Fruit fly (Drosophila melanogaster): ENCODE measurements around the gene Orct.
A peak's percentile ranks its signal among the peaks of the same experiment; 100 is the strongest.

Orct gene

DNA sequence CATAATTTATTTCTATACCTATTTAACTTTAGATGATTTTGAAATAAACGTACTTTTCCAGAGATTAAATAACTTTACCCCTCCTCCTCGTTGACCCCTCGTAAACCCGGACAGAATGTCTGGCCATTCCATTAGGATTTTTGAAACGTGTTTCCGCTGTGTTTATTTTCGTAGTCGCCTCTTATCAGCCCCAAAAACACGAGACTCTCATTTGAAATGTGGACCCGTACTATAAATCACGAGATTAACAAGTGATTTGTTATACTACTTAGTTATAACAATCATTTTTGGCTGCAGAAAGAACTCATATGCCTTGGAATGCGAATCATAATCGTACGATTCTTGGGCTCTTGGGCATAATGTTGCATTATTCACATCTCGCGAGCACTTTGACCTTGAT is 597 bp upstream of the Orct start:
- no peak for TF ChIP-seq esn (GFP tag; optimal IDR thresholded peaks at IDR 0.05)
- TF ChIP-seq Sox15 (GFP tag; optimal IDR thresholded peaks at IDR 0.05): no peak
- TF ChIP-seq svp (GFP tag): no peak
- TF ChIP-seq CG31627 (GFP tag; optimal IDR thresholded peaks at IDR 0.05): no peak
- TF ChIP-seq fd59A (GFP tag; optimal IDR thresholded peaks at IDR 0.05): no peak
- TF ChIP-seq CG8632 (GFP tag; optimal IDR thresholded peaks at IDR 0.05): no peak
- TF ChIP-seq spab (GFP tag; optimal IDR thresholded peaks at IDR 0.05): no peak
- no peak for TF ChIP-seq Gug (GFP tag; IDR thresholded peaks at IDR 0.05)
- no peak for TF ChIP-seq OdsH (GFP tag; optimal IDR thresholded peaks at IDR 0.05)
- TF ChIP-seq CG16779 (tag; optimal IDR thresholded peaks at IDR 0.05): no peak
- no peak for TF ChIP-seq CG3032 (tag; optimal IDR thresholded peaks at IDR 0.05)
- no peak for TF ChIP-seq dac (GFP tag; optimal IDR thresholded peaks at IDR 0.05)
- no peak for TF ChIP-seq CG7368 (GFP tag; optimal IDR thresholded peaks at IDR 0.05)
- TF ChIP-seq Hr38 (GFP tag; optimal IDR thresholded peaks at IDR 0.05): no peak
- TF ChIP-seq CG11762 (GFP tag; optimal IDR thresholded peaks at IDR 0.05; ENCODE audit: insufficient read depth): no peak
- TF ChIP-seq CG6276 (GFP tag; optimal IDR thresholded peaks at IDR 0.05): no peak
- TF ChIP-seq CG1621 (tag; optimal IDR thresholded peaks at IDR 0.05): no peak
- TF ChIP-seq dsx (GFP tag; optimal IDR thresholded peaks at IDR 0.05; ENCODE audit: poor library complexity, severe bottlenecking): no peak
- TF ChIP-seq fkh (GFP tag; optimal IDR thresholded peaks at IDR 0.05): no peak
- TF ChIP-seq cyc (GFP tag; optimal IDR thresholded peaks at IDR 0.05): no peak

- TF ChIP-seq vri (GFP tag; optimal IDR thresholded peaks at IDR 0.05) (peak; percentile 69), CG8119 (GFP tag; IDR thresholded peaks at IDR 0.05) (no peak), CG32006 (GFP tag; optimal IDR thresholded peaks at IDR 0.05) (no peak)
Observed at dm6 chr3R:24278738-24279137, 2.7 kb downstream of the Orct start.

DNA sequence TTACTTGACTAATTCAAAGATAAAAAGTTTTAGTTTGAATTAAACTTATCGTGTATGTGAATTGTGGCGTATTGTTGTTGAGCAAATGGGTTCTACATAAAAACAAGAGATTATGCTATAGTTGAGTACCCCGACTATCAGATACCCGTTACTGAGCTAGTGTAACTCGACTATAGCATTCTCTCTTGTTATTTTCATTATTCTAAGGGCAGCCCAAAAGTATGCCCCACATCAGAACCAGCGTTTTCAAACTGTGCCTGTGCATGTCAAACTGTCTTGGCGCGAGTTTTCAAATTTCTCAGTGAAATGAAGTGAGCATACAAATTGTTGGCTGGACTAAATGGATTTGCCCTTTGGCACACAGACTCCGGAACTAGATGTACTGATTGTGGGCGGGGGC is 3.2 kb downstream of the Orct start, which contains the start of gene shps:
TSS of gene shps (plus strand) at position 282 of the 400 bp plus-strand sequence.
- TF ChIP-seq svp (GFP tag): peak; percentile 40
- TF ChIP-seq CG11294 (GFP tag; IDR thresholded peaks at IDR 0.05): no peak

dm6 chr3R:24282567-24283324 is 6.7 kb downstream of the Orct start:
- TF ChIP-seq CG8632 (GFP tag; optimal IDR thresholded peaks at IDR 0.05) (no peak), cyc (GFP tag; optimal IDR thresholded peaks at IDR 0.05) (no peak), dsx (GFP tag; optimal IDR thresholded peaks at IDR 0.05; ENCODE audit: poor library complexity, severe bottlenecking) (no peak), fkh (GFP tag; optimal IDR thresholded peaks at IDR 0.05) (peak; percentile 52), dac (GFP tag; optimal IDR thresholded peaks at IDR 0.05) (no peak), svp (GFP tag) (peak; percentile 80)

DNA sequence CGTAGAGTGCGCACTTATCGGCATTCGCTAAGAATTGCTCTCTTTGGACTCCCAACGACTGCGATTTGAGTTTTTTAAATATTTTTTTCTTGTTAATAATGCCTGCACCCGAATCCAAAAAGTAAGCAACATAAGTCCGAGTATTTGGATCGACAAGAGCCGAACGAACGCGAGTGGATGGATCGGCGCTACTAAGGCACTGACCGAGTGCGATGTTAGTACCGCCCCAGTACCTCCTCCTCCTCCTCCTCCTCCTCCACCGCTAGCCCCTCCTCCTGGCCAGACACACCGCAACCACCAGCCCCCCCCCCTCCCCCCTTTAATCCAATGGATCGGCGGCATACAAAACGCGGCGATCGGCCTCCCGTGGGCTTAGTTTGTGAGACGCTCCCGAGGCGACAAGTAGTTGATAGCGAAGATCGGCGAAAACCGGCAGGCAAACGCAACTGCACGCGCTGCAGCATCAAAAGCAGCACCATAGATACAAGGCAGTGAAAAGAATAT is 7.6 kb downstream of the Orct start, which contains the start of gene CG6356:
TSS of gene CG6356 (plus strand) at position 374 of the 504 bp plus-strand sequence.
- TF ChIP-seq CG1621 (tag; optimal IDR thresholded peaks at IDR 0.05): peak; percentile 6
- TF ChIP-seq eg (GFP tag; IDR thresholded peaks at IDR 0.05): peak; percentile 67; the same call in 2 of the 3 replicates
- no peak for TF ChIP-seq Ets96B (tag; optimal IDR thresholded peaks at IDR 0.05)
- TF ChIP-seq ss (GFP tag; optimal IDR thresholded peaks at IDR 0.05): peak in 1 of 2 experiments; percentile 21
- peak; percentile 37; the same call in 1 of the 3 replicates for TF ChIP-seq CG8119 (GFP tag; IDR thresholded peaks at IDR 0.05)
- TF ChIP-seq Gug (GFP tag; IDR thresholded peaks at IDR 0.05): peak; percentile 43
- peak; percentile 13 for TF ChIP-seq CG6808 (GFP tag; optimal IDR thresholded peaks at IDR 0.05)
- TF ChIP-seq CG11294 (GFP tag; IDR thresholded peaks at IDR 0.05): peak; percentile 14; the same call in 1 of the 2 replicates
- peak; percentile 2 for TF ChIP-seq Lpt (GFP tag; optimal IDR thresholded peaks at IDR 0.05)
- peak; percentile 79 for TF ChIP-seq CG6276 (GFP tag; optimal IDR thresholded peaks at IDR 0.05)
- TF ChIP-seq CG6163 (GFP tag; IDR thresholded peaks at IDR 0.05): peak; percentile 27; the same call in 1 of the 3 replicates
- peak; percentile 8 for TF ChIP-seq dsx (GFP tag; optimal IDR thresholded peaks at IDR 0.05; ENCODE audit: poor library complexity, severe bottlenecking)
- TF ChIP-seq CG9139 (GFP tag; optimal IDR thresholded peaks at IDR 0.05): no peak
- TF ChIP-seq CG16779 (tag; optimal IDR thresholded peaks at IDR 0.05): peak; percentile 42
- peak; percentile 60 for TF ChIP-seq svp (GFP tag)
- TF ChIP-seq CG8319 (GFP tag; optimal IDR thresholded peaks at IDR 0.05): no peak
- TF ChIP-seq spab (GFP tag; optimal IDR thresholded peaks at IDR 0.05): no peak
- no peak for TF ChIP-seq OdsH (GFP tag; optimal IDR thresholded peaks at IDR 0.05)
- peak; percentile 5 for TF ChIP-seq Eip78C (GFP tag)
- peak; percentile 54; the same call in 1 of the 2 replicates for TF ChIP-seq CG15336 (GFP tag; IDR thresholded peaks at IDR 0.05)
- no peak for TF ChIP-seq fd85E (GFP tag; optimal IDR thresholded peaks at IDR 0.05)
- TF ChIP-seq CG32006 (GFP tag; optimal IDR thresholded peaks at IDR 0.05): peak; percentile 36

All from whole organism, prepupa.